Fruit fly (Drosophila melanogaster) whole organism, prepupa: Measurements from ENCODE around the gene Psn.

Experiments
- CG10631 ChIP-seq: fragments of 200-800 bp; sonication (Bioruptor generic); optimal IDR thresholded peaks from 2 replicates; lab custom pipeline; 2016; ENCODE audit warnings: missing biosample characterization, missing genetic modification characterization
- CG10669 ChIP-seq: fragments of 200-800 bp; sonication (Bioruptor generic); optimal IDR thresholded peaks from 3 replicates; lab custom pipeline; 2018; ENCODE audit warnings: missing biosample characterization, mild to moderate bottlenecking, missing genetic modification characterization, moderate library complexity
- CG15336 ChIP-seq: fragments of 200-800 bp; sonication (Bioruptor generic); IDR thresholded peaks from 2 replicates; pipeline ENCODE4 v1.3.6; 2022; ENCODE audit warnings: missing biosample characterization, missing genetic modification characterization
- CG1621 ChIP-seq: fragments of 200-800 bp; sonication (Bioruptor generic); optimal IDR thresholded peaks from 3 replicates; lab custom pipeline; 2018; ENCODE audit warnings: missing biosample characterization, mild to moderate bottlenecking, missing genetic modification characterization
- CG3032 ChIP-seq: fragments of 200-800 bp; optimal IDR thresholded peaks from 2 replicates; lab custom pipeline; 2019; ENCODE audit warnings: missing biosample characterization, mild to moderate bottlenecking, missing genetic modification characterization, moderate library complexity
- CG32006 ChIP-seq: fragments of 200-800 bp; sonication (Bioruptor generic); optimal IDR thresholded peaks from 3 replicates; lab custom pipeline; 2017; ENCODE audit warnings: missing biosample characterization, mild to moderate bottlenecking, missing genetic modification characterization
- CG3919 ChIP-seq: fragments of 200-800 bp; sonication (Bioruptor generic); optimal IDR thresholded peaks from 3 replicates; lab custom pipeline; 2016; ENCODE audit warnings: missing biosample characterization, missing genetic modification characterization
- CG4318 ChIP-seq: fragments of 200-800 bp; sonication (Bioruptor generic); optimal IDR thresholded peaks from 3 replicates; lab custom pipeline; 2017; ENCODE audit warnings: missing biosample characterization, mild to moderate bottlenecking, missing genetic modification characterization
- CG6163 ChIP-seq: fragments of 200-800 bp; sonication (Bioruptor generic); IDR thresholded peaks from 3 replicates; pipeline ENCODE4 v1.3.6; 2022; ENCODE audit warnings: missing biosample characterization, missing genetic modification characterization
- CG6276 ChIP-seq: fragments of 200-800 bp; sonication (Bioruptor generic); optimal IDR thresholded peaks from 2 replicates; lab custom pipeline; 2017; ENCODE audit warnings: missing biosample characterization, mild to moderate bottlenecking, missing genetic modification characterization
- CG6792 ChIP-seq: fragments of 200-800 bp; sonication (Bioruptor generic); optimal IDR thresholded peaks from 3 replicates; lab custom pipeline; 2016; ENCODE audit warnings: missing biosample characterization, missing genetic modification characterization
- CG6808 ChIP-seq: fragments of 200-800 bp; sonication (Bioruptor generic); optimal IDR thresholded peaks from 3 replicates; lab custom pipeline; 2017; ENCODE audit warnings: missing biosample characterization, missing genetic modification characterization, mild to moderate bottlenecking, moderate library complexity, missing genetic modification reagents
- CG6854 ChIP-seq: fragments of 200-800 bp; sonication (Bioruptor generic); optimal IDR thresholded peaks from 2 replicates; lab custom pipeline; 2017; ENCODE audit warnings: missing biosample characterization, mild to moderate bottlenecking, missing genetic modification characterization
- CG7368 ChIP-seq: fragments of 200-800 bp; sonication (Bioruptor generic); optimal IDR thresholded peaks from 3 replicates; lab custom pipeline; 2016; ENCODE audit warnings: missing biosample characterization, missing genetic modification characterization
- CG8319 ChIP-seq: fragments of 200-800 bp; sonication (Bioruptor generic); optimal IDR thresholded peaks from 3 replicates; lab custom pipeline; 2016; ENCODE audit warnings: missing biosample characterization, missing genetic modification characterization
- Eip75B ChIP-seq: fragments of 200-800 bp; sonication (Bioruptor generic); optimal IDR thresholded peaks from 3 replicates; lab custom pipeline; 2016; ENCODE audit warnings: missing biosample characterization, missing genetic modification characterization
- Eip93F ChIP-seq: fragments of 200-800 bp; sonication (Bioruptor generic); optimal IDR thresholded peaks from 2 replicates; lab custom pipeline; 2016; ENCODE audit warnings: missing biosample characterization, mild to moderate bottlenecking, missing genetic modification characterization
- Ets21C ChIP-seq: fragments of 200-800 bp; sonication (Bioruptor generic); optimal IDR thresholded peaks from 3 replicates; lab custom pipeline; 2016; ENCODE audit warnings: missing biosample characterization, missing genetic modification characterization
- Ets96B ChIP-seq: fragments of 200-800 bp; optimal IDR thresholded peaks from 2 replicates; lab custom pipeline; 2019; ENCODE audit warnings: missing biosample characterization, mild to moderate bottlenecking, missing genetic modification characterization, moderate library complexity
- Gug ChIP-seq: fragments of 200-800 bp; sonication (Bioruptor generic); IDR thresholded peaks from 2 replicates; pipeline ENCODE4 v1.3.6; 2022; ENCODE audit warnings: missing biosample characterization, missing genetic modification characterization
- Hr38 ChIP-seq: sonication (Bioruptor generic); optimal IDR thresholded peaks from 2 replicates; lab custom pipeline; 2016; ENCODE audit warnings: missing biosample characterization, missing genetic modification characterization
- Hr39 ChIP-seq: fragments of 200-800 bp; sonication (Bioruptor generic); optimal IDR thresholded peaks from 2 replicates; lab custom pipeline; 2016; ENCODE audit warnings: missing biosample characterization, missing genetic modification characterization
- Hr4 ChIP-seq: fragments of 200-800 bp; sonication (Bioruptor generic); optimal IDR thresholded peaks from 3 replicates; lab custom pipeline; 2016; ENCODE audit warnings: missing biosample characterization, missing genetic modification characterization
- Lpt ChIP-seq: fragments of 200-800 bp; sonication (Bioruptor generic); optimal IDR thresholded peaks from 3 replicates; lab custom pipeline; 2016; ENCODE audit warnings: missing biosample characterization, missing genetic modification characterization
- Met ChIP-seq: fragments of 200-800 bp; sonication (Bioruptor generic); optimal IDR thresholded peaks from 3 replicates; lab custom pipeline; 2016; ENCODE audit warnings: missing biosample characterization, missing genetic modification characterization
- OdsH ChIP-seq: fragments of 200-800 bp; sonication (Bioruptor generic); optimal IDR thresholded peaks from 3 replicates; lab custom pipeline; 2016; ENCODE audit warnings: missing biosample characterization, missing genetic modification characterization
- Smox ChIP-seq: fragments of 200-800 bp; sonication (Bioruptor generic); optimal IDR thresholded peaks from 3 replicates; lab custom pipeline; 2016; ENCODE audit warnings: missing biosample characterization, missing genetic modification characterization
- Sox102F ChIP-seq: fragments of 200-800 bp; sonication (Bioruptor generic); optimal IDR thresholded peaks from 2 replicates; lab custom pipeline; 2016; ENCODE audit warnings: missing biosample characterization, mild to moderate bottlenecking, missing genetic modification characterization
- Sox14 ChIP-seq: fragments of 200-800 bp; sonication (Bioruptor generic); optimal IDR thresholded peaks from 3 replicates; lab custom pipeline; 2016; ENCODE audit warnings: missing biosample characterization, missing genetic modification characterization
- achi ChIP-seq: fragments of 200-800 bp; sonication (Bioruptor generic); optimal IDR thresholded peaks from 3 replicates; lab custom pipeline; 2016; ENCODE audit warnings: missing biosample characterization, missing genetic modification characterization
- acj6 ChIP-seq: fragments of 200-800 bp; sonication (Bioruptor generic); optimal IDR thresholded peaks from 3 replicates; lab custom pipeline; 2016; ENCODE audit warnings: missing biosample characterization, missing genetic modification characterization
- cyc ChIP-seq: fragments of 200-800 bp; sonication (Bioruptor generic); optimal IDR thresholded peaks from 3 replicates; lab custom pipeline; 2016; ENCODE audit warnings: missing biosample characterization, missing genetic modification characterization
- dac ChIP-seq: fragments of 200-800 bp; sonication (Bioruptor generic); optimal IDR thresholded peaks from 2 replicates; lab custom pipeline; 2017; ENCODE audit warnings: missing biosample characterization, mild to moderate bottlenecking, missing genetic modification characterization
- dsx ChIP-seq: fragments of 200-800 bp; optimal IDR thresholded peaks from 3 replicates; lab custom pipeline; 2019; ENCODE audit warnings: missing biosample characterization, mild to moderate bottlenecking, missing genetic modification characterization, moderate library complexity; ENCODE audit not compliant: poor library complexity, severe bottlenecking
- eg ChIP-seq: fragments of 200-800 bp; sonication (Bioruptor generic); IDR thresholded peaks from 3 replicates; pipeline ENCODE4 v1.3.6; 2022; ENCODE audit warnings: missing biosample characterization, missing genetic modification characterization
- fd59A ChIP-seq: fragments of 200-800 bp; sonication (Bioruptor generic); optimal IDR thresholded peaks from 2 replicates; lab custom pipeline; 2017; ENCODE audit warnings: missing biosample characterization, mild to moderate bottlenecking, missing genetic modification characterization, missing genetic modification reagents
- fkh ChIP-seq: fragments of 200-800 bp; sonication (Bioruptor generic); optimal IDR thresholded peaks from 3 replicates; lab custom pipeline; 2017; ENCODE audit warnings: missing biosample characterization, mild to moderate bottlenecking, missing genetic modification characterization, moderate library complexity
- lz ChIP-seq: fragments of 200-800 bp; sonication (Bioruptor generic); optimal IDR thresholded peaks from 3 replicates; lab custom pipeline; 2016; ENCODE audit warnings: missing biosample characterization, missing genetic modification characterization
- net ChIP-seq: fragments of 200-800 bp; sonication (Bioruptor generic); optimal IDR thresholded peaks from 3 replicates; lab custom pipeline; 2016; ENCODE audit warnings: missing biosample characterization, missing genetic modification characterization
- pdm3 ChIP-seq: fragments of 200-800 bp; sonication (Bioruptor generic); optimal IDR thresholded peaks from 3 replicates; lab custom pipeline; 2016; ENCODE audit warnings: missing biosample characterization, missing genetic modification characterization
- salr ChIP-seq, 2 experiments: fragments of 200-800 bp; sonication (Bioruptor generic); optimal IDR thresholded peaks; 3 replicates each; lab custom pipeline; 2016 to 2018; ENCODE audit warnings: missing biosample characterization in 2 of 2, missing genetic modification characterization in 2 of 2, mild to moderate bottlenecking in 1 of 2
- spab ChIP-seq: fragments of 200-800 bp; sonication (Bioruptor generic); optimal IDR thresholded peaks from 2 replicates; lab custom pipeline; 2017; ENCODE audit warnings: missing biosample characterization, mild to moderate bottlenecking, missing genetic modification characterization, missing genetic modification reagents
- ss ChIP-seq, 2 experiments: fragments of 200-800 bp; sonication (Bioruptor generic); optimal IDR thresholded peaks; 2 replicates in 1 of 2; 3 replicates in 1 of 2; lab custom pipeline; 2017 to 2018; ENCODE audit warnings: mild to moderate bottlenecking in 2 of 2, missing biosample characterization in 2 of 2, missing genetic modification characterization in 2 of 2, moderate library complexity in 1 of 2
- svp ChIP-seq: fragments of 200-800 bp; sonication (Bioruptor generic); peaks from one replicate; lab custom pipeline; 2016; ENCODE audit warnings: missing biosample characterization, missing genetic modification characterization
- vri ChIP-seq: fragments of 200-800 bp; sonication (Bioruptor generic); optimal IDR thresholded peaks from 3 replicates; lab custom pipeline; 2016; ENCODE audit warnings: missing biosample characterization, mild to moderate bottlenecking, missing genetic modification characterization

The Psn gene

dm6 chr3L:20398243-20399222, 33.7 kb upstream of the Psn start (continued):
- peak; percentile 70 for TF ChIP-seq CG10669 (GFP tag; lab: Kevin White, UChicago)
- TF ChIP-seq dac, result peak; percentile 82
- TF ChIP-seq CG15336 (GFP tag; lab: Robert Waterston, UW), result peak; percentile 85
- peak; percentile 74 for TF ChIP-seq CG7368 (GFP tag; lab: Kevin White, UChicago)
- peak; percentile 64 for TF ChIP-seq CG6163 (GFP tag; lab: Robert Waterston, UW)
- peak; percentile 65 for TF ChIP-seq CG6808 (GFP tag; lab: Kevin White, UChicago)
- TF ChIP-seq CG4318 (GFP tag; lab: Kevin White, UChicago), result peak; percentile 88
- peak; percentile 78 for TF ChIP-seq CG6792 (GFP tag; lab: Kevin White, UChicago)
- peak; percentile 95 for TF ChIP-seq CG32006 (GFP tag; lab: Kevin White, UChicago)
- TF ChIP-seq pdm3 (GFP tag; lab: Kevin White, UChicago), result peak; percentile 85
- peak; percentile 78 for TF ChIP-seq Sox102F (GFP tag; lab: Kevin White, UChicago)
- TF ChIP-seq ss (GFP tag; optimal IDR thresholded peaks at IDR 0.05; lab: Kevin White, UChicago), result peak in 1 of 2 experiments; percentile 54
- peak; percentile 76 for TF ChIP-seq Met (GFP tag; lab: Kevin White, UChicago)
- peak; percentile 84 for TF ChIP-seq CG6276 (GFP tag; lab: Kevin White, UChicago)
- peak; percentile 65 for TF ChIP-seq Hr39 (GFP tag; lab: Kevin White, UChicago)
- peak; percentile 59 for TF ChIP-seq cyc (GFP tag; lab: Kevin White, UChicago)
- peak; percentile 11 for TF ChIP-seq Eip93F (GFP tag; lab: Kevin White, UChicago)
- TF ChIP-seq Sox14 (GFP tag; lab: Kevin White, UChicago), result peak; percentile 77
- TF ChIP-seq lz (GFP tag; lab: Kevin White, UChicago), result peak; percentile 78
- peak; percentile 84 for TF ChIP-seq Lpt

dm6 chr3L:20399550-20400109, 32.6 kb upstream of the Psn start:
- TF ChIP-seq CG7368 (GFP tag; lab: Kevin White, UChicago) (peak; percentile 83), spab (GFP tag; lab: Kevin White, UChicago) (peak; percentile 89), acj6 (GFP tag; lab: Kevin White, UChicago) (peak; percentile 95), CG3919 (GFP tag; lab: Kevin White, UChicago) (peak; percentile 93), OdsH (GFP tag; lab: Kevin White, UChicago) (peak; percentile 96), net (GFP tag; lab: Kevin White, UChicago) (peak; percentile 95), Ets96B (peak; percentile 89), Ets21C (GFP tag; lab: Kevin White, UChicago) (peak; percentile 83), CG10631 (peak; percentile 91), Hr38 (GFP tag; lab: Kevin White, UChicago) (peak; percentile 60), salr (GFP tag; optimal IDR thresholded peaks at IDR 0.05; lab: Kevin White, UChicago) (peak; percentile 67 to 94), CG10669 (GFP tag; lab: Kevin White, UChicago) (peak; percentile 85), vri (GFP tag; lab: Kevin White, UChicago) (peak; percentile 88), Eip93F (GFP tag; lab: Kevin White, UChicago) (peak; percentile 85), svp (peak; percentile 95), Eip75B (GFP tag; lab: Kevin White, UChicago) (peak; percentile 90), dac (peak; percentile 79), CG6854 (peak; percentile 75), Gug (GFP tag; lab: Robert Waterston, UW) (peak; percentile 85), achi (peak; percentile 92), Smox (GFP tag; lab: Kevin White, UChicago) (peak; percentile 92), CG32006 (GFP tag; lab: Kevin White, UChicago) (peak; percentile 96), CG8319 (peak; percentile 91), CG1621 (peak; percentile 77), lz (GFP tag; lab: Kevin White, UChicago) (peak; percentile 90), fd59A (GFP tag; lab: Kevin White, UChicago) (peak; percentile 84), eg (peak; percentile 87), Sox14 (GFP tag; lab: Kevin White, UChicago) (peak; percentile 95), dsx (GFP tag; lab: Kevin White, UChicago) (peak; percentile 86), CG6163 (GFP tag; lab: Robert Waterston, UW) (peak; percentile 84), ss (GFP tag; optimal IDR thresholded peaks at IDR 0.05; lab: Kevin White, UChicago) (peak; percentile 81 to 83), Hr4 (GFP tag; lab: Kevin White, UChicago) (peak; percentile 92), CG3032 (tag; lab: Kevin White, UChicago) (peak; percentile 90), fkh (GFP tag; lab: Kevin White, UChicago) (peak; percentile 88)
